Worm (Caenorhabditis elegans): ENCODE data around the gene K08H2.2.

DNA sequence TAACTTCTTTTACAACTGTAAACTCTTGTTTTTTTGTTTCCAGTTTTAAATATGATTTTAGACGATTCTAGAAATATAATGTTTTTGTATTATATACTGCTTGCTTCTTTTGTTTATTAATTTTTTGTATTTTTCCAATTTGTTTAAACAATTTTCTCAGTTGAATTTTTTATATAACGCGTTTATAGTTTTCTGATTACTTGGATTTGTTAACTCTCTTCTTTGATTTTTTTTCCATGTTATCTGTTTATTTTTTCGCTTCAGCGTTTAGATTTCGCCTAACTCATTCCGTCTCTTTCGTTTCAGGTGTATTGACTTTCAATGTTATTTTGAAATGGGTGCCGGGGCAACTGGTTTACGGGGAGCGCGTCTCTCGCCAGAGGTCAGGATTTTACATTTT is 43.9 kb downstream of the K08H2.2 start, which contains the start of gene gpa-6:
- TF ChIP-seq sma-9 (GFP tag; optimal IDR thresholded peaks at IDR 0.05) (no peak), sma-9 (tag; optimal IDR thresholded peaks at IDR 0.05) (no peak), lin-39 (tag; optimal IDR thresholded peaks at IDR 0.05) (no peak)

Data from whole organism, L2 larva.